Worm (Caenorhabditis elegans) whole organism, L4/young adult: ENCODE measurements around the gene clec-185.

Experiments used
- dao-5 ChIP-seq: sonication (generic microtip); optimal IDR thresholded peaks from 2 replicates; lab custom pipeline; 2016; ENCODE audit warnings: missing genotype, missing genetic modification characterization, moderate library complexity, missing compliant biosample characterization
- him-1 ChIP-seq: sonication (generic microtip); optimal IDR thresholded peaks from 2 replicates; lab custom pipeline; 2016; ENCODE audit warnings: missing genotype, missing genetic modification reagents, missing genetic modification characterization, missing compliant biosample characterization

DNA sequence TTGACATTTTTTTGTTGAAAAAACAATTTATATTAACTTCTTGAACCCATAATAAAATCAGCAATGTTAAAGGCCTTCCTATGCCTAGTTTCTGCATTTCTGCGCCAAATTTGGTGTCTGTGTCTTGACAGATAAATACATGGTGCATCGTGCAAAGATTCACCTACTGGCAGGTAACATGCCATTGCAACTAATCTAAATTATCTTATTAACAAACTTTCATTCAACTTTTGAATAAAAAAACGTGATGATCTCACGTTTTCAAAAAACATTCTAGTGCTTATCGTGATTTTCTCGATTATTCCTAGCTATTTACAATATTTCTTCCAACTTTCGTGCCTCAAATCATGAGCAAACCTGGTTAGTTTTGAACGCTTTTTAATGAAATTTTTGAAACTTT is 18.2 kb downstream of the clec-185 start, which contains the start of gene C25G4.7:
- no peak for TF ChIP-seq dao-5 (tag; lab: Kevin White, UChicago)
- TF ChIP-seq him-1 = no peak
